Worm (Caenorhabditis elegans) whole organism, midembryonic: Measurements from ENCODE around the gene ttr-15.

ENCODE experiments used
- cog-1 ChIP-seq: sonication (generic microtip); optimal IDR thresholded peaks from 2 replicates; lab custom pipeline; 2016; ENCODE audit warnings: missing genetic modification characterization, missing compliant biosample characterization
- flt-1 ChIP-seq: fragments of 200-800 bp; sonication (Bioruptor generic); IDR thresholded peaks from 2 replicates; pipeline ENCODE4 v1.3.6; 2022; ENCODE audit warnings: missing genetic modification characterization, missing compliant biosample characterization
- med-1 ChIP-seq: sonication (generic microtip); optimal IDR thresholded peaks from 2 replicates; lab custom pipeline; 2017; ENCODE audit warnings: missing genetic modification characterization, mild to moderate bottlenecking, missing compliant biosample characterization, antibody characterized with exemption, missing genetic modification reagents; ENCODE audit not compliant: insufficient read depth
- tab-1 ChIP-seq: fragments of 200-800 bp; sonication (Bioruptor generic); IDR thresholded peaks from 2 replicates; pipeline ENCODE4 v1.3.6; 2022; ENCODE audit warnings: missing genetic modification characterization, missing compliant biosample characterization
- ztf-23 ChIP-seq: fragments of 200-800 bp; sonication (Bioruptor generic); IDR thresholded peaks from 2 replicates; pipeline ENCODE4 v1.3.6; 2022; ENCODE audit warnings: missing genetic modification reagents, missing genetic modification characterization, missing compliant biosample characterization
- ztf-29 ChIP-seq: fragments of 200-800 bp; sonication (Bioruptor generic); IDR thresholded peaks from 2 replicates; pipeline ENCODE4 v1.3.6; 2022; ENCODE audit warnings: missing genetic modification reagents, missing genetic modification characterization, missing compliant biosample characterization

- TF ChIP-seq flt-1 (GFP tag; lab: Robert Waterston, UW) (no peak), ztf-29 (no peak), tab-1 (no peak), cog-1 (tag; lab: Kevin White, UChicago) (no peak), ztf-23 (GFP tag; lab: Robert Waterston, UW) (no peak), med-1 (GFP tag; lab: Kevin White, UChicago) (no peak)
These were observed 27.0 kb downstream of the ttr-15 start, which contains the start of gene tbc-8 for ce11 chrIII:10364656-10365055.
